Worm (Caenorhabditis elegans): ENCODE measurements around the gene ZK795.2.

Gene ZK795.2

DNA sequence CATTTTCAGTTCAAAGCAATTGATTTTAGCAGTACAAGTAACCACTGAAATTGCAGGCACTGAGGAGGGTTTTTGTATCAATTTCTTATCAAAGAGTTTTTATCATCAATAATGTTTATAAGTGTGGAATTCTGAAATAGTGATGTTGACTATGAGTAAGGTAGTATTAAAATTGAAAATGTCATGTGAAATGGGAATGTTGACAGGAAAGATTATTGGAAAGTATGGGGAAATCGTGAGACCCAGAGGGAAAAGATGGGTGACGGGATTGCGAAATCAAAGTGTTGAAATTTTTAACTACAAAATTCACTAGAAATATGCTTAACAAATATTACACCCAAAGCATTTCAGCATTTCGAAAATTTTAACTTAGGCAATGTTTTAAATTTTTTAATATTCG lies 31.6 kb downstream of the ZK795.2 start, which contains the start of gene F53B2.8:
Gene F53B2.8 (minus strand): TSS at position 180 of the 400 bp plus-strand sequence.
- TF ChIP-seq npax-4 (tag; optimal IDR thresholded peaks at IDR 0.05) (no peak), hlh-15 (tag; optimal IDR thresholded peaks at IDR 0.05) (no peak), dve-1 (tag; optimal IDR thresholded peaks at IDR 0.05) (no peak), unc-3 (GFP tag; conservative IDR thresholded peaks at IDR 0.05) (no peak), unc-3 (tag; optimal IDR thresholded peaks at IDR 0.05) (no peak), eyg-1 (tag; optimal IDR thresholded peaks at IDR 0.05) (no peak), sdc-2 (tag; optimal IDR thresholded peaks at IDR 0.05) (no peak), pag-3 (tag; optimal IDR thresholded peaks at IDR 0.05; ENCODE audit: borderline replicate concordance) (no peak), ama-1 (optimal IDR thresholded peaks at IDR 0.05) (no peak), nhr-11 (tag; optimal IDR thresholded peaks at IDR 0.05) (no peak), pax-1 (tag; optimal IDR thresholded peaks at IDR 0.05) (no peak), ceh-31 (tag; optimal IDR thresholded peaks at IDR 0.05) (no peak), dmd-4 (tag; optimal IDR thresholded peaks at IDR 0.05; ENCODE audit: borderline replicate concordance) (no peak), ceh-18 (tag; optimal IDR thresholded peaks at IDR 0.05) (no peak)

DNA sequence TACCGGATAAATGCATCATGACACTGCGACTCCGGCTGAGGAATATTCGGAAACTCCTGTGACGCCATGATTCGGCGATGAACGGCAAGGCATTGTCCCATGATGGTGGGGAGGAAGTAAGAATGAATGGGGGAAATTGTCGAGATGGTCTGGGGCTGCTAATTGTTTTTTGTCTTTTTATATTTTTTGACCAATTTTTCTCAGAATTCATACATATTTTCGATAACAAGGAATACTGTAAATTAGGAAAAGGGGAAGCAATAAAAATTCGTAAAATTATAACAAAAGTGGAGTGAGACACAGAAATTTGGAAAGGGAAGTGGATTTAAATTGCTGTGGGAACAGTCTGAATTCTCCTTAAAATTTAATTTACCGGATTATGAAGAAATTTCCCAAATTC lies 33.4 kb downstream of the ZK795.2 start, which contains the start of gene eak-4:
Gene eak-4 (minus strand): TSS at position 101 of the 400 bp plus-strand sequence.
- TF ChIP-seq pros-1 (tag; optimal IDR thresholded peaks at IDR 0.05) (no peak), nfya-1 (tag; optimal IDR thresholded peaks at IDR 0.05) (no peak), madf-2 (tag; optimal IDR thresholded peaks at IDR 0.05) (no peak), K02D7.2 (tag; optimal IDR thresholded peaks at IDR 0.05) (no peak), lim-6 (tag; optimal IDR thresholded peaks at IDR 0.05) (no peak), ahr-1 (tag; optimal IDR thresholded peaks at IDR 0.05) (no peak), elt-2 (tag; optimal IDR thresholded peaks at IDR 0.05) (no peak), tbx-2 (tag; optimal IDR thresholded peaks at IDR 0.05) (no peak), ceh-48 (tag; optimal IDR thresholded peaks at IDR 0.05) (no peak), dve-1 (tag; optimal IDR thresholded peaks at IDR 0.05) (no peak), pha-4 (tag; optimal IDR thresholded peaks at IDR 0.05) (no peak), hlh-6 (tag; optimal IDR thresholded peaks at IDR 0.05) (no peak), unc-55 (GFP tag; optimal IDR thresholded peaks at IDR 0.05) (no peak), npax-4 (tag; optimal IDR thresholded peaks at IDR 0.05) (no peak), sox-4 (tag; optimal IDR thresholded peaks at IDR 0.05) (no peak), fkh-10 (GFP tag; optimal IDR thresholded peaks at IDR 0.05) (no peak)

DNA sequence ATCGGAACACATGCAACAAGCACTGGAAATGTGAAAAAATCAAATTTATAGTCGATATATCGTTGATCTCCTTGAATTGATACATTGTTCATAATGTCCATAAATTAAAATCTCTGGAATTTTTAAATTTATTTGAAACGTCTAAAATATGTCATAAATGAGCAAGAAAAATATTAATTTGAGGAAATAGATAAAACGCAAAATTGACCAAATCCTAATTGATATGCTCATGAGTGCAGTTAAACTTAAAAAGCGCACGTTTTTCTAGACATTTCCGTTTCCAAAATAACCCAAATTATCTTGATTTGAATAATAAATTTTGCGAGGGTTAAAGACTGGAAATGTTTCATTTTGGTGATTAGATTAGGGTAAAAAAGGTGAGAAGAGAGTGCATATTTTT lies 36.3 kb downstream of the ZK795.2 start, which contains the start of gene sru-13:
Gene sru-13 (minus strand): TSS at position 101 of the 400 bp plus-strand sequence.
- TF ChIP-seq ceh-45 (GFP tag; IDR thresholded peaks at IDR 0.05) (no peak), ceh-48 (tag; optimal IDR thresholded peaks at IDR 0.05) (no peak), T23F11.4 (GFP tag; optimal IDR thresholded peaks at IDR 0.05) (no peak), dve-1 (tag; optimal IDR thresholded peaks at IDR 0.05) (no peak), K02D7.2 (tag; optimal IDR thresholded peaks at IDR 0.05) (no peak), elt-4 (tag; optimal IDR thresholded peaks at IDR 0.05) (no peak), unc-3 (GFP tag; conservative IDR thresholded peaks at IDR 0.05) (no peak), unc-3 (tag; optimal IDR thresholded peaks at IDR 0.05) (no peak), eyg-1 (tag; optimal IDR thresholded peaks at IDR 0.05) (no peak), ceh-22 (tag; optimal IDR thresholded peaks at IDR 0.05) (no peak)

DNA sequence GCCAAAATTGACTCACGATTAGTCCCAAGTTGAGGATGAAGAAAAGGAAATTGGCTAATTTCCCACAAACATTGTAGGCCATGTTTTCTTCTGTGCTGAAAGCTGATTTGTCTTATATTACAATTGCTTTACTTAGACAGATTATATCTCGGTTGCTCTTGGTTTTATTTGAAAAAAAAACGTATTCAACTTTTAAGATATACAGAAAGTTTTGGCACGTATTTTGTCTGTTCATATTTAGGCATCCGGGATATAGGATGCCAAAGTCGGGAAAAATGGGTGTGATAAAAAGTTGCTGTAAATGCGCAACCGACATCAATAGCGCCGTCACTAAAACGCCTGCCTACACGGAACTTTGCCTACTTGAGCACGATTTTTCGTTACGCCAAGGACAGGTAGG lies 38.6 kb downstream of the ZK795.2 start, which contains the start of gene tsp-4:
Gene tsp-4 (minus strand): TSS at position 101 of the 400 bp plus-strand sequence.
- TF ChIP-seq ceh-30 (tag; optimal IDR thresholded peaks at IDR 0.05) (no peak), hlh-13 (GFP tag; optimal IDR thresholded peaks at IDR 0.05) (no peak), rnt-1 (tag; optimal IDR thresholded peaks at IDR 0.05) (no peak), ceh-9 (tag; optimal IDR thresholded peaks at IDR 0.05) (no peak), K09A11.1 (tag; optimal IDR thresholded peaks at IDR 0.05; ENCODE audit: insufficient read depth) (no peak), ztf-16 (tag; optimal IDR thresholded peaks at IDR 0.05) (no peak), hlh-15 (tag; optimal IDR thresholded peaks at IDR 0.05) (no peak), lin-11 (tag; optimal IDR thresholded peaks at IDR 0.05) (no peak), hlh-8 (tag; optimal IDR thresholded peaks at IDR 0.05) (no peak), madf-2 (tag; optimal IDR thresholded peaks at IDR 0.05) (no peak), sdc-2 (tag; optimal IDR thresholded peaks at IDR 0.05) (no peak), odd-2 (tag; optimal IDR thresholded peaks at IDR 0.05) (no peak), ceh-2 (tag; optimal IDR thresholded peaks at IDR 0.05) (no peak)
